Worm (Caenorhabditis elegans) whole organism, midembryonic: ENCODE data around the gene D2096.7.
"Not testable (repeated sequence)": the region's sequence is repeated elsewhere in the genome, so short reads cannot be mapped to it uniquely, and the experiment has no call there.

Source experiments
- T22C8.4 ChIP-seq: fragments of 200-800 bp; sonication (Bioruptor generic); IDR thresholded peaks from 2 replicates; pipeline ENCODE4 v1.3.6; 2022; ENCODE audit warnings: missing genetic modification characterization, missing compliant biosample characterization
- cog-1 ChIP-seq: sonication (generic microtip); optimal IDR thresholded peaks from 2 replicates; lab custom pipeline; 2016; ENCODE audit warnings: missing genetic modification characterization, missing compliant biosample characterization
- flt-1 ChIP-seq: fragments of 200-800 bp; sonication (Bioruptor generic); IDR thresholded peaks from 2 replicates; pipeline ENCODE4 v1.3.6; 2022; ENCODE audit warnings: missing genetic modification characterization, missing compliant biosample characterization
- klf-2 ChIP-seq: fragments of 200-800 bp; sonication (Bioruptor generic); conservative IDR thresholded peaks from 2 replicates; pipeline ENCODE4 v1.3.6; 2022; ENCODE audit warnings: missing genetic modification reagents, missing genetic modification characterization, missing compliant biosample characterization
- med-1 ChIP-seq: sonication (generic microtip); optimal IDR thresholded peaks from 2 replicates; lab custom pipeline; 2017; ENCODE audit warnings: missing genetic modification characterization, mild to moderate bottlenecking, missing compliant biosample characterization, antibody characterized with exemption, missing genetic modification reagents; ENCODE audit not compliant: insufficient read depth
- ref-1 ChIP-seq: fragments of 200-800 bp; sonication (Bioruptor generic); conservative IDR thresholded peaks from 2 replicates; pipeline ENCODE4 v1.3.6; 2022; ENCODE audit warnings: missing genetic modification reagents, missing genetic modification characterization, missing compliant biosample characterization
- tab-1 ChIP-seq: fragments of 200-800 bp; sonication (Bioruptor generic); IDR thresholded peaks from 2 replicates; pipeline ENCODE4 v1.3.6; 2022; ENCODE audit warnings: missing genetic modification characterization, missing compliant biosample characterization
- ztf-23 ChIP-seq: fragments of 200-800 bp; sonication (Bioruptor generic); IDR thresholded peaks from 2 replicates; pipeline ENCODE4 v1.3.6; 2022; ENCODE audit warnings: missing genetic modification reagents, missing genetic modification characterization, missing compliant biosample characterization
- ztf-29 ChIP-seq: fragments of 200-800 bp; sonication (Bioruptor generic); IDR thresholded peaks from 2 replicates; pipeline ENCODE4 v1.3.6; 2022; ENCODE audit warnings: missing genetic modification reagents, missing genetic modification characterization, missing compliant biosample characterization

D2096.7 gene

DNA sequence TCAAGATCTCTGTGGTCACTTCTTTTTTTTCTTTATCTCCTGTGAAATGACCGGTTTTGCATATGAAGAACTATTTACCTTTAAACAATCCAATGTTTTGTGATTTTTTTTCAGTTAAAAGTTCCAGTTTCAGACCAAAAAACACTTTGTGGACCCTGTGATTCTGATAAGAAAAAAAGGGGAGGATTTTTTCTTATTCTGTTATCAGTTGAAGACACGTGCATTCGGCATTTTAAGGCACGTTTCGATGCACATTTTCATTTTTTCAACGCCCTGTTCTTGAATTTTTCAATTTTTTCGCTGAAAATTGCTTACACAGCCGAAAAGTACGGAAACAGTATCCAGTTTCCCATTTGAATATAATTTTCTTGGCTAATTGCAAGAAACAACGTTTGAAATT lies 11.1 kb downstream of the D2096.7 start, which contains the start of gene aagr-1:
aagr-1 (plus strand) TSS at position 227 of the 400 bp plus-strand sequence.
- no peak for TF ChIP-seq tab-1 (GFP tag; lab: Robert Waterston, UW)
- TF ChIP-seq klf-2 (GFP tag; lab: Robert Waterston, UW): no peak
- TF ChIP-seq ztf-29 (GFP tag; lab: Robert Waterston, UW): no peak
- no peak for TF ChIP-seq T22C8.4 (GFP tag; lab: Robert Waterston, UW)
- no peak for TF ChIP-seq med-1 (GFP tag; lab: Kevin White, UChicago)
- no peak for TF ChIP-seq ztf-23
- TF ChIP-seq flt-1 (GFP tag; lab: Robert Waterston, UW): no peak
- no peak for TF ChIP-seq cog-1 (tag; lab: Kevin White, UChicago)
- no peak for TF ChIP-seq ref-1 (GFP tag; lab: Robert Waterston, UW)

DNA sequence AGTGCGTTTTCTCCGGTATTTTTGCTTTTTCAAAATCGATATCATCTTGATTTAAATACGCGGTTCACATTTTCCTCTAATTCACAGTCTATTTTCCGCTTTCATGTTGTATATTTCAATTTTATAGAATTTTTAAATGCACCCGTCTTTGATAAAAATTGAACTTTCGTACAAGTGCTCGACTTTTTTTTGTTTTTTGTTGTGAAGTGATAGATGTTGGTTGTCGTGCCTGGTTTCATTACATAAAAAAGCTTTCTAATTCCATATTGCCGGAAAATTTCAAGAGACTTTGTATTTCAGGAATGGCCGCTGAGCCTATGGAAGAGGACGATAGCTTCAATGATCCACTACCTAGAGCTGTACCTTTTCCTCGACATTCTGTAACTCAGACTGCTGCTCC lies 14.3 kb downstream of the D2096.7 start, which contains the start of gene D2096.12:
D2096.12 (plus strand) TSS at position 301 of the 400 bp plus-strand sequence.
- TF ChIP-seq ztf-23 (no peak), klf-2 (GFP tag; lab: Robert Waterston, UW) (no peak), tab-1 (GFP tag; lab: Robert Waterston, UW) (no peak), ref-1 (GFP tag; lab: Robert Waterston, UW) (no peak), flt-1 (GFP tag; lab: Robert Waterston, UW) (no peak), med-1 (GFP tag; lab: Kevin White, UChicago) (no peak), T22C8.4 (GFP tag; lab: Robert Waterston, UW) (no peak)

ce11 chrIV:8360817-8361216 lies 16.6 kb downstream of the D2096.7 start, which contains the start of gene sqv-1:
Gene sqv-1, plus strand, starts transcription at chrIV:8361117.
- TF ChIP-seq ztf-23 (no peak), tab-1 (GFP tag; lab: Robert Waterston, UW) (no peak), med-1 (GFP tag; lab: Kevin White, UChicago) (no peak), cog-1 (tag; lab: Kevin White, UChicago) (no peak), T22C8.4 (GFP tag; lab: Robert Waterston, UW) (no peak), flt-1 (GFP tag; lab: Robert Waterston, UW) (no peak), ref-1 (GFP tag; lab: Robert Waterston, UW) (no peak), klf-2 (GFP tag; lab: Robert Waterston, UW) (no peak), ztf-29 (GFP tag; lab: Robert Waterston, UW) (no peak)

DNA sequence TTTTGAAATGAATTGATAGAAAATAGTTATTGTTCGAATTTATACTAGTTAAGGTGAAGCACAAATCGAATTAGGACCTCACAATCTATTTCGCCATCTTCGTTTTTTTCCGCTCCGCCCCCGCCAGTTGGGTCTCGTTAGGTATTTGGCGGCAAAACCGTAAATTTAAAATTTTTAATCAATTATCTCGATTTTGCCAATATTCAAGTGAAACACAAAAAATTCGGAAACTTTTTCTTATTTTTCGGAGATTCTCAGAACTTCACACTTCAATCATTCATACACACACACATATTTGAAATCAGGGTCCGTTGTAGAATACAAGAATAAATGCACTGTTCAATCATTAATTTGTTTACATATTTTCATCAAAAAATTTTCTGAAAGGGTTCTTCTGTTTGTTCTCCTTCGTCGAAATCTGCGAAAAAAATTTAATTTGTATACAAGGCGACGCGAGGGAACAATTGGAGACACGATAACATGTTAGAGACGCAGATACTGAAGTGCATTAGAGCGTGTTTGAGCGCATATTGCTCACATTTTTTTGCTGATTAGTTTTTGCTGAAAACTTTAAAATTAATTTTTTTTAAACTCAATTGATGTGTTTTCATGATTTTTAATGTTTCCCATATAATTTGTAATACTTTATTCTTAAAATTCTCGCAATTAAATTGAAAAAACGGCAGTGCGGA lies 17.6 kb downstream of the D2096.7 start, which contains the start of gene D2096.5:
D2096.5 (minus strand) TSS at position 51 of the 692 bp plus-strand sequence.
- no peak for TF ChIP-seq ref-1 (GFP tag; lab: Robert Waterston, UW)
- no peak for TF ChIP-seq flt-1 (GFP tag; lab: Robert Waterston, UW)
- no peak for TF ChIP-seq klf-2 (GFP tag; lab: Robert Waterston, UW)
- TF ChIP-seq T22C8.4 (GFP tag; lab: Robert Waterston, UW): no peak
- no peak for TF ChIP-seq med-1 (GFP tag; lab: Kevin White, UChicago)

- TF ChIP-seq ztf-29 (GFP tag; lab: Robert Waterston, UW) (no peak), T22C8.4 (GFP tag; lab: Robert Waterston, UW) (no peak), cog-1 (tag; lab: Kevin White, UChicago) (no peak), flt-1 (GFP tag; lab: Robert Waterston, UW) (no peak), ref-1 (GFP tag; lab: Robert Waterston, UW) (no peak), med-1 (GFP tag; lab: Kevin White, UChicago) (no peak), tab-1 (GFP tag; lab: Robert Waterston, UW) (no peak), ztf-23 (no peak), klf-2 (GFP tag; lab: Robert Waterston, UW) (no peak)
These were observed 18.9 kb downstream of the D2096.7 start, which contains the start of gene D2096.13 for ce11 chrIV:8358492-8358891. Gene D2096.13, minus strand, starts transcription at chrIV:8358592.

- no peak for TF ChIP-seq T22C8.4 (GFP tag; lab: Robert Waterston, UW)
- TF ChIP-seq med-1 (GFP tag; lab: Kevin White, UChicago): no peak
- no peak for TF ChIP-seq ref-1 (GFP tag; lab: Robert Waterston, UW)
- TF ChIP-seq ztf-23: no peak
- no peak for TF ChIP-seq tab-1 (GFP tag; lab: Robert Waterston, UW)
- no peak for TF ChIP-seq flt-1 (GFP tag; lab: Robert Waterston, UW)
- TF ChIP-seq ztf-29 (GFP tag; lab: Robert Waterston, UW): no peak
- TF ChIP-seq cog-1 (tag; lab: Kevin White, UChicago): no peak
- no peak for TF ChIP-seq klf-2 (GFP tag; lab: Robert Waterston, UW)
These were observed 20.1 kb downstream of the D2096.7 start for ce11 chrIV:8357299-8357698.

DNA sequence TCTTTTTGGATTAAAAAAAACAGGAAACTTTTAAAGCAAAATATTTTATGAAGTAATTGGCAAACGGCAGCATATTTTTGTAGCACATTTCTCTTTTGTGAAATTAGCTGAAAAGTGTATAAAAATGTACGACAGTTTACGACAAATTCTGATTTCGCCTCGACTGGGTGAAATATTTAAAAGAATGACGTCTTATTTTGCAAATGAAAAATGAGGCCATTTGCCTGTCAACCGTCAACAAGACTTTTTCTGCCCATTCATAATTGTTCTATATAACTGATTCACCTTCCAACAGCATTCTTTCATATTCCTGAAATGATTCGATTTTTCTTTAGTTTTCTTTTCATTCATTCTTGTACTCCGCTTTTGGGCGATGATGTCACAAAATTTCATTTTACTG lies 21.8 kb downstream of the D2096.7 start, which contains the start of the genes F17E9.2 and col-116:
F17E9.2 (plus strand) TSS at position 301 of the 400 bp plus-strand sequence.
col-116 (plus strand) TSS at position 315 of the 400 bp plus-strand sequence.
- no peak for TF ChIP-seq klf-2 (GFP tag; lab: Robert Waterston, UW)
- TF ChIP-seq tab-1 (GFP tag; lab: Robert Waterston, UW): no peak
- no peak for TF ChIP-seq ref-1 (GFP tag; lab: Robert Waterston, UW)
- TF ChIP-seq cog-1 (tag; lab: Kevin White, UChicago): no peak

- TF ChIP-seq ref-1 (GFP tag; lab: Robert Waterston, UW): no peak
- TF ChIP-seq med-1 (GFP tag; lab: Kevin White, UChicago): no peak
- TF ChIP-seq flt-1 (GFP tag; lab: Robert Waterston, UW): no peak
- no peak for TF ChIP-seq tab-1 (GFP tag; lab: Robert Waterston, UW)
- TF ChIP-seq klf-2 (GFP tag; lab: Robert Waterston, UW): no peak
These were observed 22.9 kb downstream of the D2096.7 start, which contains the start of gene F17E9.3 for ce11 chrIV:8354572-8354971. Gene F17E9.3, plus strand, starts transcription at chrIV:8354872.

ce11 chrIV:8352036-8352435 lies 25.4 kb downstream of the D2096.7 start, which contains the start of gene F17E9.16:
Gene F17E9.16, plus strand, starts transcription at chrIV:8352336.
- not testable (repeated sequence) for TF ChIP-seq ref-1 (GFP tag; lab: Robert Waterston, UW); cog-1 (tag; lab: Kevin White, UChicago); ztf-29 (GFP tag; lab: Robert Waterston, UW)
